Worm (Caenorhabditis elegans) whole organism, L3 larva: ENCODE measurements around the gene str-260.

Source experiments
- R02D3.7 ChIP-seq: fragments of 150-350 bp; optimal IDR thresholded peaks from 2 replicates; lab custom pipeline; 2014; ENCODE audit warnings: missing biosample characterization, missing genetic modification characterization
- ZK546.5 ChIP-seq: sonication (generic microtip); optimal IDR thresholded peaks from 2 replicates; lab custom pipeline; 2017; ENCODE audit warnings: missing biosample characterization, missing genetic modification characterization
- aly-2 ChIP-seq: fragments of 150-350 bp; optimal IDR thresholded peaks from 2 replicates; lab custom pipeline; 2014; ENCODE audit warnings: missing biosample characterization, missing genetic modification characterization
- ama-1 ChIP-seq: fragments of 150-350 bp; optimal IDR thresholded peaks from 2 replicates; lab custom pipeline; 2018
- ceh-16 ChIP-seq: sonication (generic microtip); optimal IDR thresholded peaks from 2 replicates; lab custom pipeline; 2017; ENCODE audit warnings: missing biosample characterization, missing genetic modification characterization
- ceh-82 ChIP-seq: fragments of 150-350 bp; optimal IDR thresholded peaks from 2 replicates; lab custom pipeline; 2014; ENCODE audit warnings: missing biosample characterization, missing genetic modification characterization
- ceh-9 ChIP-seq: sonication (generic microtip); optimal IDR thresholded peaks from 2 replicates; lab custom pipeline; 2018; ENCODE audit warnings: missing biosample characterization, missing genetic modification characterization
- daf-12 ChIP-seq: fragments of 150-350 bp; optimal IDR thresholded peaks from 2 replicates; lab custom pipeline; 2014; ENCODE audit warnings: missing biosample characterization, missing genetic modification reagents, missing genetic modification characterization
- elt-2 ChIP-seq: sonication (generic microtip); optimal IDR thresholded peaks from 2 replicates; lab custom pipeline; 2016; ENCODE audit warnings: missing genetic modification reagents, mild to moderate bottlenecking, missing genetic modification characterization, missing compliant biosample characterization
- elt-3 ChIP-seq, 3 experiments: fragments of 150-350 bp in 1 of 3; sonication (generic microtip) in 2 of 3; optimal IDR thresholded peaks; 2 replicates in 2 of 3; 4 replicates in 1 of 3; lab custom pipeline; 2014 to 2017; ENCODE audit warnings: missing biosample characterization in 3 of 3, missing genetic modification characterization in 3 of 3
- eor-1 ChIP-seq, 2 experiments: fragments of 150-350 bp; optimal IDR thresholded peaks; 2 replicates each; lab custom pipeline; 2014 to 2018; ENCODE audit warnings: missing biosample characterization in 2 of 2, missing genetic modification characterization in 2 of 2
- fkh-10 ChIP-seq: sonication (generic microtip); optimal IDR thresholded peaks from 2 replicates; lab custom pipeline; 2017; ENCODE audit warnings: missing biosample characterization, missing genetic modification reagents, missing genetic modification characterization
- fkh-2 ChIP-seq: fragments of 150-350 bp; optimal IDR thresholded peaks from 2 replicates; lab custom pipeline; 2014; ENCODE audit warnings: missing biosample characterization, missing genetic modification reagents, missing genetic modification characterization
- fos-1 ChIP-seq: fragments of 150-350 bp; optimal IDR thresholded peaks from 2 replicates; lab custom pipeline; 2014; ENCODE audit warnings: missing biosample characterization, missing genetic modification characterization
- hmg-11 ChIP-seq: sonication (generic microtip); optimal IDR thresholded peaks from 2 replicates; lab custom pipeline; 2016; ENCODE audit warnings: missing genetic modification characterization, missing compliant biosample characterization
- jun-1 ChIP-seq: fragments of 150-350 bp; optimal IDR thresholded peaks from 2 replicates; lab custom pipeline; 2014; ENCODE audit warnings: missing biosample characterization, missing genetic modification reagents, missing genetic modification characterization
- lin-15B ChIP-seq: fragments of 150-350 bp; optimal IDR thresholded peaks from 2 replicates; lab custom pipeline; 2014; ENCODE audit warnings: missing biosample characterization, missing genetic modification characterization
- lin-39 ChIP-seq: fragments of 150-350 bp; optimal IDR thresholded peaks from 2 replicates; lab custom pipeline; 2018; ENCODE audit warnings: missing biosample characterization, missing genetic modification reagents, missing genetic modification characterization
- lsy-12 ChIP-seq: sonication (generic microtip); optimal IDR thresholded peaks from 2 replicates; lab custom pipeline; 2016; ENCODE audit warnings: mild to moderate bottlenecking, missing genetic modification characterization, missing compliant biosample characterization
- mdl-1 ChIP-seq: fragments of 150-350 bp; optimal IDR thresholded peaks from 2 replicates; lab custom pipeline; 2014; ENCODE audit warnings: missing biosample characterization, missing genetic modification characterization
- nfya-1 ChIP-seq: sonication (generic microtip); optimal IDR thresholded peaks from 2 replicates; lab custom pipeline; 2017; ENCODE audit warnings: missing genetic modification characterization, mild to moderate bottlenecking, missing compliant biosample characterization, antibody characterized with exemption, moderate library complexity; ENCODE audit not compliant: insufficient read depth
- nhr-12 ChIP-seq: fragments of 150-350 bp; optimal IDR thresholded peaks from 2 replicates; lab custom pipeline; 2014; ENCODE audit warnings: missing biosample characterization, missing genetic modification characterization
- nhr-23 ChIP-seq: fragments of 150-350 bp; optimal IDR thresholded peaks from 2 replicates; lab custom pipeline; 2014; ENCODE audit warnings: missing biosample characterization, missing genetic modification reagents, missing genetic modification characterization
- nhr-25 ChIP-seq: sonication (generic microtip); optimal IDR thresholded peaks from 2 replicates; lab custom pipeline; 2017; ENCODE audit warnings: missing biosample characterization, missing genetic modification characterization
- nhr-28 ChIP-seq: fragments of 150-350 bp; optimal IDR thresholded peaks from 2 replicates; lab custom pipeline; 2014; ENCODE audit warnings: missing biosample characterization, missing genetic modification characterization
- nhr-67 ChIP-seq: fragments of 150-350 bp; optimal IDR thresholded peaks from 2 replicates; lab custom pipeline; 2014; ENCODE audit warnings: missing biosample characterization, missing genetic modification characterization
- pha-4 ChIP-seq: fragments of 150-350 bp; optimal IDR thresholded peaks from 2 replicates; lab custom pipeline; 2014; ENCODE audit warnings: missing biosample characterization, missing genetic modification reagents, missing genetic modification characterization
- pqm-1 ChIP-seq: fragments of 150-350 bp; optimal IDR thresholded peaks from 2 replicates; lab custom pipeline; 2017; ENCODE audit warnings: missing biosample characterization, missing genetic modification characterization, inconsistent platforms
- sea-2 ChIP-seq: fragments of 150-350 bp; sonication (generic microtip); optimal IDR thresholded peaks from 4 replicates; lab custom pipeline; 2014; ENCODE audit warnings: missing biosample characterization, missing genetic modification reagents, missing genetic modification characterization
- tbx-2 ChIP-seq: sonication (generic microtip); optimal IDR thresholded peaks from 2 replicates; lab custom pipeline; 2016; ENCODE audit warnings: mild to moderate bottlenecking, missing genetic modification characterization, missing compliant biosample characterization
- unc-39 ChIP-seq: sonication (generic microtip); optimal IDR thresholded peaks from 4 replicates; lab custom pipeline; 2017; ENCODE audit warnings: missing biosample characterization, missing genetic modification characterization
- unc-62 ChIP-seq: fragments of 150-350 bp; sonication (generic microtip); optimal IDR thresholded peaks from 4 replicates; lab custom pipeline; 2014; ENCODE audit warnings: missing biosample characterization, missing genetic modification reagents, missing genetic modification characterization
- zag-1 ChIP-seq: fragments of 150-350 bp; optimal IDR thresholded peaks from 2 replicates; lab custom pipeline; 2014; ENCODE audit warnings: missing biosample characterization, missing genetic modification characterization
- ztf-11 ChIP-seq: fragments of 150-350 bp; optimal IDR thresholded peaks from 2 replicates; lab custom pipeline; 2014; ENCODE audit warnings: missing biosample characterization, missing genetic modification characterization
- ztf-4 ChIP-seq: fragments of 150-350 bp; optimal IDR thresholded peaks from 2 replicates; lab custom pipeline; 2014; ENCODE audit warnings: missing biosample characterization, missing genetic modification characterization

Gene str-260

ce11 chrV:3543344-3543743 is 16.4 kb downstream of the str-260 start, which contains the start of gene nhr-222:
Gene nhr-222 (minus strand): TSS chrV:3543444.
- TF ChIP-seq ztf-11 (no peak), elt-3 (tag; optimal IDR thresholded peaks at IDR 0.05; lab: Kevin White, UChicago) (no peak), ceh-82 (no peak), unc-39 (tag; lab: Kevin White, UChicago) (no peak), pqm-1 (tag; lab: Kevin White, UChicago) (no peak)

- TF ChIP-seq lin-39 (tag; lab: Kevin White, UChicago) (no peak), hmg-11 (tag; lab: Kevin White, UChicago) (no peak), tbx-2 (tag; lab: Kevin White, UChicago) (no peak)
Observed at ce11 chrV:3546517-3546916, 19.5 kb downstream of the str-260 start, which contains the start of gene srbc-68. Gene srbc-68 (minus strand): TSS chrV:3546617.

- TF ChIP-seq pha-4 (tag; lab: Kevin White, UChicago) (no peak), nfya-1 (tag; lab: Kevin White, UChicago) (no peak), unc-62 (GFP tag; lab: Kevin White, UChicago) (no peak), fos-1 (tag; lab: Kevin White, UChicago) (no peak), zag-1 (tag; lab: Kevin White, UChicago) (no peak), ztf-11 (no peak), ceh-9 (no peak), daf-12 (tag; lab: Kevin White, UChicago) (no peak), unc-39 (tag; lab: Kevin White, UChicago) (no peak), lin-15B (no peak), elt-2 (tag; lab: Kevin White, UChicago) (no peak), fkh-10 (GFP tag; lab: Kevin White, UChicago) (no peak), R02D3.7 (no peak), aly-2 (no peak), nhr-25 (tag; lab: Kevin White, UChicago) (no peak), ZK546.5 (tag; lab: Kevin White, UChicago) (no peak), lin-39 (tag; lab: Kevin White, UChicago) (no peak), lsy-12 (tag; lab: Kevin White, UChicago) (no peak), jun-1 (no peak)
- TF ChIP-seq, all 47 proteins: peak for 0
Observed at ce11 chrV:3548798-3549197, 21.8 kb downstream of the str-260 start, which contains the start of gene srw-130. Gene srw-130 (minus strand): TSS chrV:3548898.

- no peak for TF ChIP-seq elt-3 (tag; optimal IDR thresholded peaks at IDR 0.05; lab: Kevin White, UChicago)
- TF ChIP-seq lin-15B: no peak
- TF ChIP-seq elt-2 (tag; lab: Kevin White, UChicago): no peak
- no peak for TF ChIP-seq nhr-28 (tag; lab: Kevin White, UChicago)
- no peak for TF ChIP-seq nhr-12
- no peak for TF ChIP-seq eor-1 (tag; optimal IDR thresholded peaks at IDR 0.05; lab: Kevin White, UChicago)
- no peak for TF ChIP-seq nhr-67 (tag; lab: Kevin White, UChicago)
- TF ChIP-seq lin-39 (tag; lab: Kevin White, UChicago): no peak
Observed at ce11 chrV:3549553-3549952, 22.6 kb downstream of the str-260 start, which contains the start of gene sri-21. Gene sri-21 (plus strand): TSS chrV:3549853.

- TF ChIP-seq ztf-4 (tag; lab: Kevin White, UChicago) (no peak), mdl-1 (tag; lab: Kevin White, UChicago) (no peak), jun-1 (no peak), tbx-2 (tag; lab: Kevin White, UChicago) (no peak), hmg-11 (tag; lab: Kevin White, UChicago) (no peak), sea-2 (GFP tag; lab: Kevin White, UChicago) (no peak), ama-1 (lab: Kevin White, UChicago) (no peak), R02D3.7 (no peak), nfya-1 (tag; lab: Kevin White, UChicago) (no peak), ceh-82 (no peak), ceh-16 (tag; lab: Kevin White, UChicago) (no peak), fkh-2 (tag; lab: Kevin White, UChicago) (no peak), nhr-23 (tag; lab: Kevin White, UChicago) (no peak), pha-4 (tag; lab: Kevin White, UChicago) (no peak), elt-3 (tag; optimal IDR thresholded peaks at IDR 0.05; lab: Kevin White, UChicago) (no peak), lin-15B (no peak)
Observed at ce11 chrV:3551765-3552164, 24.8 kb downstream of the str-260 start, which contains the start of gene grl-28. Gene grl-28 (minus strand): TSS chrV:3551865.
